Worm (Caenorhabditis elegans) whole organism, L4 larva: ENCODE measurements around the gene cnnm-5.
A peak's percentile ranks its signal among the peaks of the same experiment; 100 is the strongest.

ENCODE experiments used
- Y48G9A.11 ChIP-seq: fragments of 200-800 bp; sonication (Bioruptor generic); IDR thresholded peaks from 2 replicates; pipeline ENCODE4 v1.3.6; 2022; ENCODE audit warnings: missing genetic modification reagents, missing genetic modification characterization, missing compliant biosample characterization
- ama-1 ChIP-seq: fragments of 150-350 bp; optimal IDR thresholded peaks from 2 replicates; lab custom pipeline; 2014; ENCODE audit warnings: inconsistent platforms, mixed read lengths
- daf-12 ChIP-seq: fragments of 150-350 bp; optimal IDR thresholded peaks from 2 replicates; lab custom pipeline; 2014; ENCODE audit warnings: missing biosample characterization, missing genetic modification reagents, missing genetic modification characterization
- lin-15B ChIP-seq: fragments of 150-350 bp; sonication (generic microtip); optimal IDR thresholded peaks from 3 replicates; lab custom pipeline; 2014; ENCODE audit warnings: missing biosample characterization, missing genetic modification characterization
- madf-9 ChIP-seq: fragments of 200-800 bp; sonication (Bioruptor generic); conservative IDR thresholded peaks from 2 replicates; pipeline ENCODE4 v1.3.6; 2022; ENCODE audit warnings: missing genetic modification reagents, missing genetic modification characterization, missing compliant biosample characterization
- mdl-1 ChIP-seq, 2 experiments: fragments of 150-350 bp in 1 of 2; sonication (generic microtip) in 1 of 2; optimal IDR thresholded peaks; 2 replicates each; lab custom pipeline; 2014 to 2017; ENCODE audit warnings: missing biosample characterization in 2 of 2, missing genetic modification characterization in 2 of 2
- nhr-10 ChIP-seq: fragments of 150-350 bp; optimal IDR thresholded peaks from 2 replicates; lab custom pipeline; 2014; ENCODE audit warnings: missing biosample characterization, missing genetic modification characterization
- snpc-1.2 ChIP-seq: fragments of 200-800 bp; sonication (Bioruptor generic); IDR thresholded peaks from 2 replicates; pipeline ENCODE4 v1.3.6; 2022; ENCODE audit warnings: missing genetic modification reagents, missing genetic modification characterization, missing compliant biosample characterization
- unc-62 ChIP-seq, 3 experiments: fragments of 150-350 bp in 1 of 3; sonication (generic microtip); optimal IDR thresholded peaks in 2 of 3; peaks in 1 of 3; 1 replicate in 1 of 3; 2 replicates in 2 of 3; lab custom pipeline; 2014 to 2017; ENCODE audit warnings: missing biosample characterization in 3 of 3, missing genetic modification characterization in 3 of 3, missing genetic modification reagents in 3 of 3, missing genotype in 1 of 3

ce11 chrIII:3875608-3876007 is 46.6 kb upstream of the cnnm-5 start:
- TF ChIP-seq mdl-1 (tag; optimal IDR thresholded peaks at IDR 0.05; lab: Kevin White, UChicago) = peak in 1 of 2 experiments; percentile 6
- TF ChIP-seq lin-15B (tag; lab: Kevin White, UChicago) = no peak
- TF ChIP-seq madf-9 (GFP tag; lab: Robert Waterston, UW) = no peak
- no peak for TF ChIP-seq snpc-1.2 (GFP tag; lab: Robert Waterston, UW)
- no peak for TF ChIP-seq ama-1
- TF ChIP-seq daf-12 (tag; lab: Kevin White, UChicago) = no peak
- peak in 1 of 2 experiments; percentile 57 for TF ChIP-seq unc-62 (GFP tag; optimal IDR thresholded peaks at IDR 0.05 in 1 of 2; lab: Kevin White, UChicago)
- no peak for TF ChIP-seq unc-62 (tag; optimal IDR thresholded peaks at IDR 0.05; lab: Kevin White, UChicago)
- TF ChIP-seq nhr-10 = no peak
- no peak for TF ChIP-seq Y48G9A.11 (GFP tag; lab: Robert Waterston, UW)
